Worm (Caenorhabditis elegans): ENCODE results near the gene cyp-25A1.
"Not testable (repeated sequence)": the region's sequence is repeated elsewhere in the genome, so short reads cannot be mapped to it uniquely, and the experiment has no call there.

The cyp-25A1 gene

ce11 chrIII:3844173-3844572 lies 11.8 kb downstream of the cyp-25A1 start (continued):
- TF ChIP-seq hsf-1 (GFP tag; IDR thresholded peaks at IDR 0.05) (peak; percentile 82), attf-6 (GFP tag; IDR thresholded peaks at IDR 0.05) (0 out of 2 replicates have a peak, but pooled peaks have one; percentile 32), pbrm-1 (GFP tag; IDR thresholded peaks at IDR 0.05) (peak; percentile 42; the same call in 1 of the 2 replicates), Y53G8AR.9 (GFP tag; conservative IDR thresholded peaks at IDR 0.05) (peak; percentile 81), B0019.2 (GFP tag; conservative IDR thresholded peaks at IDR 0.05) (peak; percentile 62; the same call in 1 of the 2 replicates)

- peak; percentile 78 for TF ChIP-seq hsf-1 (GFP tag; IDR thresholded peaks at IDR 0.05)
- 0 out of 2 replicates have a peak, but pooled peaks have one; percentile 16 for TF ChIP-seq C17E4.6 (GFP tag; IDR thresholded peaks at IDR 0.05)
- peak; percentile 77 for TF ChIP-seq ceh-40 (GFP tag; IDR thresholded peaks at IDR 0.05)
- TF ChIP-seq madf-6 (GFP tag; IDR thresholded peaks at IDR 0.05), result peak; percentile 65
- TF ChIP-seq ceh-58 (GFP tag; IDR thresholded peaks at IDR 0.05), result 0 out of 2 replicates have a peak, but pooled peaks have one; percentile 33
- TF ChIP-seq aptf-3 (GFP tag; IDR thresholded peaks at IDR 0.05), result 0 out of 2 replicates have a peak, but pooled peaks have one; percentile 30
- TF ChIP-seq Y95B8A.8 (GFP tag; IDR thresholded peaks at IDR 0.05), result peak; percentile 85; the same call in 1 of the 2 replicates
- TF ChIP-seq F33H1.4 (GFP tag; IDR thresholded peaks at IDR 0.05), result peak; percentile 16; the same call in 1 of the 2 replicates
- peak; percentile 98 for TF ChIP-seq Y79H2A.3 (GFP tag; conservative IDR thresholded peaks at IDR 0.05)
- TF ChIP-seq cebp-1 (GFP tag; IDR thresholded peaks at IDR 0.05), result not testable (repeated sequence)
- TF ChIP-seq cebp-1 (tag; optimal IDR thresholded peaks at IDR 0.05), result peak; percentile 12
- peak; percentile 10; the same call in 1 of the 2 replicates for TF ChIP-seq attf-6 (GFP tag; IDR thresholded peaks at IDR 0.05)
- TF ChIP-seq madf-3 (GFP tag; IDR thresholded peaks at IDR 0.05), result peak; percentile 61; the same call in 1 of the 2 replicates
- peak; percentile 68 for TF ChIP-seq lin-26 (GFP tag; IDR thresholded peaks at IDR 0.05)
- TF ChIP-seq B0019.2 (GFP tag; conservative IDR thresholded peaks at IDR 0.05), result peak; percentile 41; the same call in 1 of the 2 replicates
- TF ChIP-seq dox-1 (GFP tag; IDR thresholded peaks at IDR 0.05), result 0 out of 2 replicates have a peak, but pooled peaks have one; percentile 6
- peak; percentile 33 for TF ChIP-seq D2030.7 (GFP tag; IDR thresholded peaks at IDR 0.05)
- TF ChIP-seq ztf-25 (GFP tag; IDR thresholded peaks at IDR 0.05), result peak; percentile 38; the same call in 1 of the 2 replicates
- TF ChIP-seq pbrm-1 (GFP tag; IDR thresholded peaks at IDR 0.05), result 0 out of 2 replicates have a peak, but pooled peaks have one; percentile 36
These were observed 12.4 kb downstream of the cyp-25A1 start, which contains the start of gene maph-1.3 for ce11 chrIII:3844746-3845145. Gene maph-1.3, plus strand, starts transcription at chrIII:3844893.

- TF ChIP-seq madf-3 (GFP tag; IDR thresholded peaks at IDR 0.05) (0 out of 2 replicates have a peak, but pooled peaks have one; percentile 69), egl-44 (GFP tag; IDR thresholded peaks at IDR 0.05) (0 out of 2 replicates have a peak, but pooled peaks have one; percentile 10), lin-26 (GFP tag; IDR thresholded peaks at IDR 0.05) (peak; percentile 6; the same call in 1 of the 2 replicates), madf-6 (GFP tag; IDR thresholded peaks at IDR 0.05) (peak; percentile 53), Y95B8A.8 (GFP tag; IDR thresholded peaks at IDR 0.05) (0 out of 2 replicates have a peak, but pooled peaks have one; percentile 6), hsf-1 (GFP tag; IDR thresholded peaks at IDR 0.05) (peak; percentile 19; the same call in 1 of the 2 replicates)
These were observed 12.8 kb downstream of the cyp-25A1 start for ce11 chrIII:3845185-3845584.

DNA sequence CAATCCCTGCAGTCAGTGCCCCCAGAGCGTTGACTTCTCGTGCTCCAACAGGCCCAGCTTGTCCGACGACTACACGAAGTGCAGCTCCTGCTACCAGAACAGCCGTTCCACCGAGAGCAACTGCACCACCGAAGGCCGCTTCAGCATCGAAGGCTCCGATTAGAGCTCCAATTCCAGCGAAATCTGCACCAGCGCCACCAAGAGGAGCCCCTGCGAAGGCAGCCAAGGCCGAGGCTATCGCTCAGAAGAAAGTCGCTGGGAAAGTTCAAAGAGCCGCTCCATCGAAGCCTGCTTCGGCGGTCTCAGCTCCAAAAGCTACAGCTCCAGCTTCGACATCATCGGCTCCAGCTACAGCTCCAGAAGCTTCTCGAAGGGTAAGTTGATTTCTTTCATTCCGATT lies 13.3 kb downstream of the cyp-25A1 start:
- TF ChIP-seq Y53G8AR.9 (GFP tag; conservative IDR thresholded peaks at IDR 0.05), result peak; percentile 25; the same call in 1 of the 2 replicates
- peak; percentile 83 for TF ChIP-seq egrh-3 (GFP tag; IDR thresholded peaks at IDR 0.05)

ce11 chrIII:3852030-3852579 lies 19.7 kb downstream of the cyp-25A1 start, which contains the start of gene cyp-25A4:
Gene cyp-25A4, minus strand, starts transcription at chrIII:3852080.
- TF ChIP-seq cebp-1 (GFP tag; IDR thresholded peaks at IDR 0.05) (peak; percentile 83), cebp-1 (tag; optimal IDR thresholded peaks at IDR 0.05) (peak; percentile 75), hmg-1.2 (GFP tag; IDR thresholded peaks at IDR 0.05) (peak; percentile 54; the same call in 1 of the 2 replicates), mcd-1 (GFP tag; IDR thresholded peaks at IDR 0.05) (peak; percentile 75)

DNA sequence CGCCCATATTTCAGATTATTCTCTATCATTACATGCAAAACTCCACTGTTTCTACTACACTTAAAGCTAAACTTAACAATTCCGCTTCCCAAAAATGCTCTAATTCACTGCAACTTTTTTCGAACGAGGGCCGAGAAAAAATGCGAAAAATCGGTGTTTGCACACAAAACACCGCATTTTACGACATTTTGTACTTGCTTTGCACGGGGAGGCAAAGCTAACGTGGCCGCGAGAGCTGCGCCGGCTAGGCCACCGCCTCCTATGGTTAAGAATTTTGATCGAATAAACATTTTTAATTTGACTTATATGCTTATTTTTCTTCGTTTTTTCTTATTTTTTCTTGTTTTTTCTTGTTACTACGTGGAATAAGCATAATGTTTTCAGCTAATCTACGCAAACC lies 22.5 kb downstream of the cyp-25A1 start:
- TF ChIP-seq nfyb-1 (GFP tag; IDR thresholded peaks at IDR 0.05) (peak; percentile 94), cebp-1 (GFP tag; IDR thresholded peaks at IDR 0.05) (peak; percentile 79), cebp-1 (tag; optimal IDR thresholded peaks at IDR 0.05) (peak; percentile 46), mcd-1 (GFP tag; IDR thresholded peaks at IDR 0.05) (peak; percentile 95), Y95B8A.8 (GFP tag; IDR thresholded peaks at IDR 0.05) (peak; percentile 52; the same call in 1 of the 2 replicates), ztf-6 (GFP tag; IDR thresholded peaks at IDR 0.05) (peak; percentile 46; the same call in 1 of the 2 replicates), F33H1.4 (GFP tag; IDR thresholded peaks at IDR 0.05) (peak; percentile 60; the same call in 1 of the 2 replicates), lin-26 (GFP tag; IDR thresholded peaks at IDR 0.05) (0 out of 2 replicates have a peak, but pooled peaks have one; percentile 53), ztf-28 (GFP tag; IDR thresholded peaks at IDR 0.05) (peak; percentile 80; the same call in 1 of the 2 replicates), ceh-27 (GFP tag; optimal IDR thresholded peaks at IDR 0.05) (peak; percentile 20), Y67H2A.10 (GFP tag; conservative IDR thresholded peaks at IDR 0.05) (peak; percentile 80), aptf-2 (GFP tag; conservative IDR thresholded peaks at IDR 0.05) (peak; percentile 60; the same call in 1 of the 2 replicates), ceh-91 (GFP tag; IDR thresholded peaks at IDR 0.05) (peak; percentile 49; the same call in 1 of the 2 replicates), let-526 (GFP tag; IDR thresholded peaks at IDR 0.05) (peak; percentile 88), lin-40 (tag; optimal IDR thresholded peaks at IDR 0.05) (peak; percentile 35), pbrm-1 (GFP tag; IDR thresholded peaks at IDR 0.05) (peak; percentile 88), hmg-1.2 (GFP tag; IDR thresholded peaks at IDR 0.05) (peak; percentile 98), lir-1 (GFP tag; conservative IDR thresholded peaks at IDR 0.05) (peak; percentile 76)
